Worm (Caenorhabditis elegans) whole organism, L3 larva: ENCODE data around the gene Y49A10A.2.

Experiments
- elt-2 ChIP-seq: sonication (generic microtip); optimal IDR thresholded peaks from 2 replicates; lab custom pipeline; 2016; ENCODE audit warnings: missing genetic modification reagents, mild to moderate bottlenecking, missing genetic modification characterization, missing compliant biosample characterization
- lin-15B ChIP-seq: fragments of 150-350 bp; optimal IDR thresholded peaks from 2 replicates; lab custom pipeline; 2014; ENCODE audit warnings: missing biosample characterization, missing genetic modification characterization

DNA sequence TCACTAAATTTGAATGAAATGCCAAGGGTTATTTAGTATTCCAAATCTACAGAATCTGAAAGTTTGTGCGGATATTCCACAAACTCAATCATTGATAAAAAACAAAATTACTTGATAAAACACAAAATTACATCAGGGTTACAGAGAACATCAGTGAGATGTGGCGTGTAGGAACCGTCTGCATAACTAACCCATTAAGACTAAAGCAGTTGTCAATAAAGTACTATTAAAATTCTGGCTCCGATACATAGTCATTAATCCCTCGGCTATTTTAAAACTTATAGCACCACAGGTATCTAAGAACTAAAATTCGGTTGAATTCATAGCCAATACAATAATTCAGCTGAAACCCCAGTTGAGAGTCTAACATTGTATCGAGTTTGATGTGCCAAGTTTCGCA is 33.7 kb downstream of the Y49A10A.2 start:
- TF ChIP-seq lin-15B = no peak
- peak; percentile 42 for TF ChIP-seq elt-2 (tag; lab: Kevin White, UChicago)
